Worm (Caenorhabditis elegans): Measurements from ENCODE around the gene F13E9.15.

DNA sequence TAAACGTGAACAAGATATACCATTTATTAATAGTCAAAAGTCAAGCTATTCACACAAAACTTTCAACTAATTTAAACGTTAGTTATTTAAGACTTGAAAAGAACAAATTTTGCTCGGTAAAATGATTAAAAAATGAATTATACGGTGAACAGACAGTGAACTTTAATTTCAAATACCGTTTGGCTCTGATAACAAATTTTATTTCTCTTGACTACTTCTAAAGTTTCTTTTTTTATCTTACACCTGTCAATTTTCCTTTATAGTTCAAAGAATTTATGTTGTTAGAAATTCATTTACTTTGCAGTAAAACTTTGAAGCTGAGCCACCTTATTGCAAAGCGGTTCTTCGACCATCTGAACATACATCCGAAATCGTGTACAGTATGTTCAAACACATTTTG, 25.7 kb upstream of the F13E9.15 start, which contains the start of gene ZK593.3:
- no peak for TF ChIP-seq cog-1 (tag; optimal IDR thresholded peaks at IDR 0.05)
- no peak for TF ChIP-seq ref-1 (GFP tag; conservative IDR thresholded peaks at IDR 0.05)
- TF ChIP-seq T22C8.4 (GFP tag; IDR thresholded peaks at IDR 0.05): no peak
- no peak for TF ChIP-seq flt-1 (GFP tag; IDR thresholded peaks at IDR 0.05)

Data from whole organism, midembryonic.